Fruit fly (Drosophila melanogaster) whole organism, embryonic: ENCODE measurements around the gene Cpr65Au.

Experiments used
- Atf6 ChIP-seq: fragments of 200-800 bp; sonication (Bioruptor generic); IDR thresholded peaks from 2 replicates; pipeline ENCODE4 v1.3.6; 2022; ENCODE audit warnings: missing biosample characterization, missing genetic modification characterization
- B-H1 ChIP-seq: fragments of 200-800 bp; sonication (Bioruptor generic); IDR thresholded peaks from 3 replicates; pipeline ENCODE4 v1.3.6; 2022; ENCODE audit warnings: missing biosample characterization, missing genetic modification characterization
- CG12942 ChIP-seq: fragments of 200-800 bp; sonication (Bioruptor generic); optimal IDR thresholded peaks from 3 replicates; lab custom pipeline; 2016; ENCODE audit warnings: missing biosample characterization, missing genetic modification characterization
- CG32532 ChIP-seq: fragments of 200-800 bp; sonication (Bioruptor generic); IDR thresholded peaks from 2 replicates; pipeline ENCODE4 v1.3.6; 2022; ENCODE audit warnings: missing biosample characterization, missing genetic modification characterization
- CG4424 ChIP-seq: fragments of 200-800 bp; sonication (Bioruptor generic); optimal IDR thresholded peaks from 3 replicates; lab custom pipeline; 2016; ENCODE audit warnings: missing biosample characterization, missing genetic modification characterization
- CG6654 ChIP-seq: fragments of 200-800 bp; sonication (Bioruptor generic); optimal IDR thresholded peaks from 2 replicates; lab custom pipeline; 2017; ENCODE audit warnings: missing biosample characterization, mild to moderate bottlenecking, missing genetic modification characterization
- Optix ChIP-seq: fragments of 200-800 bp; sonication (Bioruptor generic); IDR thresholded peaks from 3 replicates; pipeline ENCODE4 v1.3.6; 2022; ENCODE audit warnings: missing biosample characterization, missing genetic modification characterization
- bigmax ChIP-seq: fragments of 200-800 bp; sonication (Bioruptor generic); optimal IDR thresholded peaks from 2 replicates; lab custom pipeline; 2018; ENCODE audit warnings: missing biosample characterization, mild to moderate bottlenecking, missing genetic modification characterization
- ci ChIP-seq: fragments of 200-800 bp; sonication (Bioruptor generic); IDR thresholded peaks from 3 replicates; pipeline ENCODE4 v1.3.6; 2022; ENCODE audit warnings: missing biosample characterization, missing genetic modification characterization
- croc ChIP-seq: fragments of 200-800 bp; sonication (Bioruptor generic); conservative IDR thresholded peaks from 3 replicates; pipeline ENCODE4 v1.3.6; 2022; ENCODE audit warnings: missing biosample characterization, missing genetic modification characterization
- psq ChIP-seq: fragments of 200-800 bp; sonication (Bioruptor generic); optimal IDR thresholded peaks from 2 replicates; lab custom pipeline; 2017; ENCODE audit warnings: missing biosample characterization, missing genetic modification characterization
- rib ChIP-seq: fragments of 200-800 bp; sonication (Bioruptor generic); IDR thresholded peaks from 2 replicates; pipeline ENCODE4 v1.3.6; 2022; ENCODE audit warnings: missing biosample characterization, missing genetic modification characterization

- no peak for TF ChIP-seq psq
- TF ChIP-seq Optix (GFP tag; lab: Robert Waterston, UW): no peak
- no peak for TF ChIP-seq croc (GFP tag; lab: Robert Waterston, UW)
- no peak for TF ChIP-seq CG12942 (GFP tag; lab: Kevin White, UChicago)
- TF ChIP-seq bigmax (GFP tag; lab: Kevin White, UChicago): no peak
- TF ChIP-seq ci (GFP tag; lab: Robert Waterston, UW): no peak
- no peak for TF ChIP-seq CG32532
- TF ChIP-seq rib: no peak
- TF ChIP-seq Atf6 (GFP tag; lab: Robert Waterston, UW): no peak
- TF ChIP-seq B-H1: no peak
- no peak for TF ChIP-seq CG6654 (GFP tag; lab: Kevin White, UChicago)
- no peak for TF ChIP-seq CG4424
Observed at dm6 chr3L:6105435-6105834, 26.5 kb downstream of the Cpr65Au start.
